Worm (Caenorhabditis elegans) whole organism, L3 larva: ENCODE results near the gene nfyb-1.

Experiments used
- R02D3.7 ChIP-seq: fragments of 150-350 bp; optimal IDR thresholded peaks from 2 replicates; lab custom pipeline; 2014; ENCODE audit warnings: missing biosample characterization, missing genetic modification characterization
- ama-1 ChIP-seq: fragments of 150-350 bp; optimal IDR thresholded peaks from 2 replicates; lab custom pipeline; 2018
- ceh-16 ChIP-seq: sonication (generic microtip); optimal IDR thresholded peaks from 2 replicates; lab custom pipeline; 2017; ENCODE audit warnings: missing biosample characterization, missing genetic modification characterization
- ceh-28 ChIP-seq: fragments of 150-350 bp; optimal IDR thresholded peaks from 2 replicates; lab custom pipeline; 2014; ENCODE audit warnings: missing biosample characterization, missing genetic modification reagents, missing genetic modification characterization
- ceh-82 ChIP-seq: fragments of 150-350 bp; optimal IDR thresholded peaks from 2 replicates; lab custom pipeline; 2014; ENCODE audit warnings: missing biosample characterization, missing genetic modification characterization
- ceh-9 ChIP-seq: sonication (generic microtip); optimal IDR thresholded peaks from 2 replicates; lab custom pipeline; 2018; ENCODE audit warnings: missing biosample characterization, missing genetic modification characterization
- daf-12 ChIP-seq: fragments of 150-350 bp; optimal IDR thresholded peaks from 2 replicates; lab custom pipeline; 2014; ENCODE audit warnings: missing biosample characterization, missing genetic modification reagents, missing genetic modification characterization
- egl-27 ChIP-seq: sonication (generic microtip); optimal IDR thresholded peaks from 4 replicates; lab custom pipeline; 2017; ENCODE audit warnings: missing biosample characterization, missing genetic modification reagents, missing genetic modification characterization
- elt-1 ChIP-seq: fragments of 150-350 bp; optimal IDR thresholded peaks from 2 replicates; lab custom pipeline; 2014; ENCODE audit warnings: missing biosample characterization, missing genetic modification characterization
- elt-3 ChIP-seq, 3 experiments: fragments of 150-350 bp in 1 of 3; sonication (generic microtip) in 2 of 3; optimal IDR thresholded peaks; 2 replicates in 2 of 3; 4 replicates in 1 of 3; lab custom pipeline; 2014 to 2017; ENCODE audit warnings: missing biosample characterization in 3 of 3, missing genetic modification characterization in 3 of 3
- eor-1 ChIP-seq, 2 experiments: fragments of 150-350 bp; optimal IDR thresholded peaks; 2 replicates each; lab custom pipeline; 2014 to 2018; ENCODE audit warnings: missing biosample characterization in 2 of 2, missing genetic modification characterization in 2 of 2
- fkh-10 ChIP-seq: sonication (generic microtip); optimal IDR thresholded peaks from 2 replicates; lab custom pipeline; 2017; ENCODE audit warnings: missing biosample characterization, missing genetic modification reagents, missing genetic modification characterization
- fkh-2 ChIP-seq: fragments of 150-350 bp; optimal IDR thresholded peaks from 2 replicates; lab custom pipeline; 2014; ENCODE audit warnings: missing biosample characterization, missing genetic modification reagents, missing genetic modification characterization
- fos-1 ChIP-seq: fragments of 150-350 bp; optimal IDR thresholded peaks from 2 replicates; lab custom pipeline; 2014; ENCODE audit warnings: missing biosample characterization, missing genetic modification characterization
- hmg-11 ChIP-seq: sonication (generic microtip); optimal IDR thresholded peaks from 2 replicates; lab custom pipeline; 2016; ENCODE audit warnings: missing genetic modification characterization, missing compliant biosample characterization
- lsy-12 ChIP-seq: sonication (generic microtip); optimal IDR thresholded peaks from 2 replicates; lab custom pipeline; 2016; ENCODE audit warnings: mild to moderate bottlenecking, missing genetic modification characterization, missing compliant biosample characterization
- mdl-1 ChIP-seq: fragments of 150-350 bp; optimal IDR thresholded peaks from 2 replicates; lab custom pipeline; 2014; ENCODE audit warnings: missing biosample characterization, missing genetic modification characterization
- mml-1 ChIP-seq: fragments of 150-350 bp; sonication (generic microtip); optimal IDR thresholded peaks from 3 replicates; lab custom pipeline; 2014; ENCODE audit warnings: missing biosample characterization, missing genetic modification characterization
- nfya-1 ChIP-seq: sonication (generic microtip); optimal IDR thresholded peaks from 2 replicates; lab custom pipeline; 2017; ENCODE audit warnings: missing genetic modification characterization, mild to moderate bottlenecking, missing compliant biosample characterization, antibody characterized with exemption, moderate library complexity; ENCODE audit not compliant: insufficient read depth
- nhr-11 ChIP-seq: fragments of 150-350 bp; optimal IDR thresholded peaks from 2 replicates; lab custom pipeline; 2014; ENCODE audit warnings: missing biosample characterization, missing genetic modification characterization
- nhr-23 ChIP-seq: fragments of 150-350 bp; optimal IDR thresholded peaks from 2 replicates; lab custom pipeline; 2014; ENCODE audit warnings: missing biosample characterization, missing genetic modification reagents, missing genetic modification characterization
- nhr-237 ChIP-seq: fragments of 150-350 bp; optimal IDR thresholded peaks from 2 replicates; lab custom pipeline; 2014; ENCODE audit warnings: missing biosample characterization, missing genetic modification characterization
- nhr-25 ChIP-seq: sonication (generic microtip); optimal IDR thresholded peaks from 2 replicates; lab custom pipeline; 2017; ENCODE audit warnings: missing biosample characterization, missing genetic modification characterization
- nhr-28 ChIP-seq: fragments of 150-350 bp; optimal IDR thresholded peaks from 2 replicates; lab custom pipeline; 2014; ENCODE audit warnings: missing biosample characterization, missing genetic modification characterization
- nhr-43 ChIP-seq: sonication (generic microtip); optimal IDR thresholded peaks from 2 replicates; lab custom pipeline; 2016; ENCODE audit warnings: mild to moderate bottlenecking, missing genetic modification characterization, missing compliant biosample characterization; ENCODE audit not compliant: poor library complexity, severe bottlenecking
- nhr-76 ChIP-seq: fragments of 150-350 bp; sonication (generic microtip); optimal IDR thresholded peaks from 5 replicates; lab custom pipeline; 2014; ENCODE audit warnings: missing biosample characterization, missing genetic modification characterization
- pha-4 ChIP-seq: fragments of 150-350 bp; optimal IDR thresholded peaks from 2 replicates; lab custom pipeline; 2014; ENCODE audit warnings: missing biosample characterization, missing genetic modification reagents, missing genetic modification characterization
- pqm-1 ChIP-seq: fragments of 150-350 bp; optimal IDR thresholded peaks from 2 replicates; lab custom pipeline; 2017; ENCODE audit warnings: missing biosample characterization, missing genetic modification characterization, inconsistent platforms
- sea-2 ChIP-seq: fragments of 150-350 bp; sonication (generic microtip); optimal IDR thresholded peaks from 4 replicates; lab custom pipeline; 2014; ENCODE audit warnings: missing biosample characterization, missing genetic modification reagents, missing genetic modification characterization
- skn-1 ChIP-seq: fragments of 150-350 bp; optimal IDR thresholded peaks from 2 replicates; lab custom pipeline; 2014; ENCODE audit warnings: missing biosample characterization, missing genetic modification characterization
- snpc-4 ChIP-seq: fragments of 150-350 bp; optimal IDR thresholded peaks from 2 replicates; lab custom pipeline; 2014; ENCODE audit warnings: missing biosample characterization, missing genetic modification characterization
- unc-62 ChIP-seq: fragments of 150-350 bp; sonication (generic microtip); optimal IDR thresholded peaks from 4 replicates; lab custom pipeline; 2014; ENCODE audit warnings: missing biosample characterization, missing genetic modification reagents, missing genetic modification characterization
- zag-1 ChIP-seq: fragments of 150-350 bp; optimal IDR thresholded peaks from 2 replicates; lab custom pipeline; 2014; ENCODE audit warnings: missing biosample characterization, missing genetic modification characterization
- ztf-4 ChIP-seq: fragments of 150-350 bp; optimal IDR thresholded peaks from 2 replicates; lab custom pipeline; 2014; ENCODE audit warnings: missing biosample characterization, missing genetic modification characterization

Gene nfyb-1

DNA sequence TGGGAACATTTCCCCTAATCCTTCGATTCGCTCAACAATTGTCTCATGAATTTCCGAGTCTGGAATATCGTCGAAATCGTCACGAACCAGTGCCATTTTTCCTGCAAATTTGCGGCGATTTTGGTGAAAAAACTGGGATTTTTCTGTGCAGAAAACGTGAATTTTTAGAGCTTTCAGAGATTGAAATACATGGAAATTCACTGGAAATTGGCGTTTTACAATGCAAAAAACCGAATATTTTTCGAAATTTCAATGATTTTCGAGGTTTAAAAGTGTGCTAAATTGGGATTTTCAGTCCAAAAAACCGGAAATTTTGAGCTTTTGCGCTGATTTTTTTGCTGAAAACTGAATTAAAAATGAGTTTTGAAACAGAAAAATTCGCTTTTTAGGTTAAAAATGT, 3.2 kb upstream of the nfyb-1 start, which contains the start of gene tomm-22:
TSS of gene tomm-22 (minus strand) at position 101 of the 400 bp plus-strand sequence.
- TF ChIP-seq ceh-82 (tag; lab: Kevin White, UChicago) (no peak), unc-62 (GFP tag; lab: Kevin White, UChicago) (no peak), nhr-43 (tag; lab: Kevin White, UChicago) (no peak), pha-4 (tag; lab: Kevin White, UChicago) (no peak), pqm-1 (tag; lab: Kevin White, UChicago) (no peak), elt-3 (tag; optimal IDR thresholded peaks at IDR 0.05; lab: Kevin White, UChicago) (no peak), ceh-28 (tag; lab: Kevin White, UChicago) (no peak), zag-1 (tag; lab: Kevin White, UChicago) (no peak), nfya-1 (tag; lab: Kevin White, UChicago) (no peak), ceh-16 (tag; lab: Kevin White, UChicago) (no peak), nhr-11 (no peak), nhr-23 (tag; lab: Kevin White, UChicago) (no peak), nhr-237 (no peak), nhr-28 (tag; lab: Kevin White, UChicago) (no peak), nhr-76 (tag; lab: Kevin White, UChicago) (no peak), sea-2 (GFP tag; lab: Kevin White, UChicago) (no peak), daf-12 (tag; lab: Kevin White, UChicago) (no peak), fos-1 (no peak)

DNA sequence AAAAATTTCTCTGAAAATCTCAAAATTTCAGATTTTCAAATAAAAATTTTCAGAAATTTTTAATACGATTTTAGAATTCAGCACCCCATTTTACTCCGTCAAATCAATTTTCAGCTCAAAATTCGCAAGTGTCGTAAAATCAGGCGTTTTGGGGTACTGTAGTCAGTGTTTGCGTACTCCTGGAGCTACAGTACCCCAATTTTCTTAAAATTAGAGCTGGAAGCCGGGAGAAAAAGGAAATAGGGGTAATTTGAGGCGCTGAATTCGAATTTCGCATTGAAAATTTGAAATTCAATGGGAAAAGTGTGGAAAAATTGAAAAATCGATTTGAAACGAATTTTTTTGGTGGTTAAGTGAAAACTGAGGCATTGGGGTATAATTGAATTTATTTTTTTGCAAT, 5.9 kb downstream of the nfyb-1 start:
- TF ChIP-seq ceh-82 (tag; lab: Kevin White, UChicago), result no peak
- TF ChIP-seq skn-1 (tag; lab: Kevin White, UChicago), result no peak
- no peak for TF ChIP-seq fos-1
- no peak for TF ChIP-seq snpc-4
- TF ChIP-seq ceh-28 (tag; lab: Kevin White, UChicago), result no peak
- TF ChIP-seq eor-1 (tag; optimal IDR thresholded peaks at IDR 0.05; lab: Kevin White, UChicago), result no peak
- TF ChIP-seq mdl-1 (tag; lab: Kevin White, UChicago), result no peak
- no peak for TF ChIP-seq nhr-76 (tag; lab: Kevin White, UChicago)
- no peak for TF ChIP-seq elt-3 (tag; optimal IDR thresholded peaks at IDR 0.05; lab: Kevin White, UChicago)
- no peak for TF ChIP-seq mml-1 (tag; lab: Kevin White, UChicago)
- no peak for TF ChIP-seq zag-1 (tag; lab: Kevin White, UChicago)
- no peak for TF ChIP-seq daf-12 (tag; lab: Kevin White, UChicago)
- no peak for TF ChIP-seq ceh-16 (tag; lab: Kevin White, UChicago)
- no peak for TF ChIP-seq nhr-25

DNA sequence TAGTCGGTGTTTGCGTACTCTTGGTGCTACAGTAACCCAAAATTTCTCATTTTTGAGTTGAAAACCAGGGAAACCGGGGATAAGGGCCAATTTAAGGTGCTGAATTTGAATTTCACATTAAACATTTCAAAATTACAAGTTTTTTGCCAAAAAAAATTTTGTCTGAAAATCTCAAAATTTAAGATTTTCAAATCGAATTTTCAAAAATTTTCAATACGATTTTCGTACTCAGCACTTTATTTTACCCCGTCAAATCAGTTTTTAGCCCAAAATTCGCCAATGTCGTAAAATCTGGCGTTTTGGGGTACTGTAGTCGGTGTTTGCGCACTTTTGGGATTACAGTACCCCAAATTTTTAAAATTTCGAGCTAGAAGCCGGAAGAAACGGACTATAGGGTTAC, 6.3 kb downstream of the nfyb-1 start, which contains the start of gene W10D9.3:
TSS of gene W10D9.3 (minus strand) at position 101 of the 400 bp plus-strand sequence.
- TF ChIP-seq ztf-4 (tag; lab: Kevin White, UChicago) (no peak), ceh-9 (tag; lab: Kevin White, UChicago) (no peak), nhr-11 (no peak), nhr-43 (tag; lab: Kevin White, UChicago) (no peak), egl-27 (tag; lab: Kevin White, UChicago) (no peak), nhr-237 (no peak)

DNA sequence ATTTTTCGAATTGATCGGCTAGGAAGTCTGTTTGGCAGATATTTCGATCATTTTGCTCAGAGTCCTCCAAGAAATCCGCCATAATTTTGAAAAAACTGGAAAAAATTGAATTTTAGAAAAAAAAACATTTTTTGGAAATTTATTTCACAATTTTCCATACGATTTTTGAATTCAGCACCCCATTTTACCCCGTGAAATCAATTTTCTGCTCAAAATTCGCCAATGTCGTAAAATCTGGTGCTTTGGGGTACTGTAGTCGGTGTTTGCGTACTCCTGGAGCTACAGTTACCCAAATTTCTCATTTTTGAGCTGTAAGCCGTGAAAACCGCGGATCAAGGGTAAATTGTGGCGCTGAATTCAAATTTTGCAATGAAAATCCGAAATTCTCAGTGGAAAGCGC, 9.4 kb downstream of the nfyb-1 start, which contains the start of gene gvd-1:
TSS of gene gvd-1 (minus strand) at position 101 of the 400 bp plus-strand sequence.
- TF ChIP-seq fkh-10, result no peak
- TF ChIP-seq elt-1 (tag; lab: Kevin White, UChicago), result no peak
- no peak for TF ChIP-seq ceh-82 (tag; lab: Kevin White, UChicago)
- no peak for TF ChIP-seq snpc-4
- no peak for TF ChIP-seq nhr-28 (tag; lab: Kevin White, UChicago)
- TF ChIP-seq mdl-1 (tag; lab: Kevin White, UChicago), result no peak
- TF ChIP-seq ceh-28 (tag; lab: Kevin White, UChicago), result no peak
- no peak for TF ChIP-seq R02D3.7 (tag; lab: Kevin White, UChicago)
- no peak for TF ChIP-seq unc-62 (GFP tag; lab: Kevin White, UChicago)
- TF ChIP-seq ama-1 (lab: Kevin White, UChicago), result no peak

DNA sequence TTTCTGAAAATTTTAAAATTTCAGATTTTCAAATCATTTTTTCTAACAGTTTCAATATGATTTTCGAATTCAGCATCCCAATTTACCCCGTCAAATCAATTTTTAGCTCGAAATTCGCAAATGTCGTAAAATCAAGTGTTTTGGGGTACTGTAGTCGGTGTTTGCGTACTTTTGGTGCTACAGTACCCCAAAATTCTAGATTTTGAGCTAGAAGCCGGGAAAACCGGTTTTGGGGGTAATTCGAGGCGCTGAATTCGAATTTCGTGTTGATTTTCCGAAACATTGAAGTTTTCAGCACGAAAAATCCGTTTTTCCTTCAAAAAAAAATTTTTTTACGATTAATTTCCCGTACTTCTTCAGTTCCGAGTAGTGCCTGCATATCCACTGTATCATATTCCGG, 10.8 kb downstream of the nfyb-1 start:
- TF ChIP-seq lsy-12 (tag; lab: Kevin White, UChicago) (no peak), nhr-76 (tag; lab: Kevin White, UChicago) (no peak), ama-1 (lab: Kevin White, UChicago) (no peak), fkh-2 (tag; lab: Kevin White, UChicago) (no peak), ceh-28 (tag; lab: Kevin White, UChicago) (no peak), hmg-11 (no peak)
